Fruit fly (Drosophila melanogaster) whole organism, prepupa: Measurements from ENCODE around the gene CG6962.

ENCODE experiments used
- Blimp-1 ChIP-seq: fragments of 200-800 bp; sonication (Bioruptor generic); optimal IDR thresholded peaks from 3 replicates; lab custom pipeline; 2017; ENCODE audit warnings: missing biosample characterization, missing genetic modification characterization, mild to moderate bottlenecking, moderate library complexity, missing genetic modification reagents
- CG10631 ChIP-seq: fragments of 200-800 bp; sonication (Bioruptor generic); optimal IDR thresholded peaks from 2 replicates; lab custom pipeline; 2016; ENCODE audit warnings: missing biosample characterization, missing genetic modification characterization
- CG11294 ChIP-seq: fragments of 200-800 bp; sonication (Bioruptor generic); IDR thresholded peaks from 2 replicates; pipeline ENCODE4 v1.3.6; 2022; ENCODE audit warnings: missing biosample characterization, missing genetic modification characterization
- CG11762 ChIP-seq: fragments of 200-800 bp; sonication (Bioruptor generic); optimal IDR thresholded peaks from 3 replicates; lab custom pipeline; 2016; ENCODE audit warnings: missing biosample characterization, missing genetic modification characterization; ENCODE audit not compliant: insufficient read depth
- CG11902 ChIP-seq: fragments of 200-800 bp; sonication (Bioruptor generic); optimal IDR thresholded peaks from 3 replicates; lab custom pipeline; 2016; ENCODE audit warnings: missing biosample characterization, missing genetic modification characterization
- CG15336 ChIP-seq: fragments of 200-800 bp; sonication (Bioruptor generic); IDR thresholded peaks from 2 replicates; pipeline ENCODE4 v1.3.6; 2022; ENCODE audit warnings: missing biosample characterization, missing genetic modification characterization
- CG1621 ChIP-seq: fragments of 200-800 bp; sonication (Bioruptor generic); optimal IDR thresholded peaks from 3 replicates; lab custom pipeline; 2018; ENCODE audit warnings: missing biosample characterization, mild to moderate bottlenecking, missing genetic modification characterization
- CG16779 ChIP-seq: fragments of 200-800 bp; sonication (Bioruptor generic); optimal IDR thresholded peaks from 3 replicates; lab custom pipeline; 2017; ENCODE audit warnings: missing biosample characterization, mild to moderate bottlenecking, missing genetic modification characterization
- CG31627 ChIP-seq: fragments of 200-800 bp; sonication (Bioruptor generic); optimal IDR thresholded peaks from 3 replicates; lab custom pipeline; 2016; ENCODE audit warnings: missing biosample characterization, missing genetic modification characterization
- CG32006 ChIP-seq: fragments of 200-800 bp; sonication (Bioruptor generic); optimal IDR thresholded peaks from 3 replicates; lab custom pipeline; 2017; ENCODE audit warnings: missing biosample characterization, mild to moderate bottlenecking, missing genetic modification characterization
- CG34406 ChIP-seq: fragments of 200-800 bp; sonication (Bioruptor generic); optimal IDR thresholded peaks from 3 replicates; lab custom pipeline; 2016; ENCODE audit warnings: missing biosample characterization, missing genetic modification characterization
- CG4318 ChIP-seq: fragments of 200-800 bp; sonication (Bioruptor generic); optimal IDR thresholded peaks from 3 replicates; lab custom pipeline; 2017; ENCODE audit warnings: missing biosample characterization, mild to moderate bottlenecking, missing genetic modification characterization
- CG6163 ChIP-seq: fragments of 200-800 bp; sonication (Bioruptor generic); IDR thresholded peaks from 3 replicates; pipeline ENCODE4 v1.3.6; 2022; ENCODE audit warnings: missing biosample characterization, missing genetic modification characterization
- CG6792 ChIP-seq: fragments of 200-800 bp; sonication (Bioruptor generic); optimal IDR thresholded peaks from 3 replicates; lab custom pipeline; 2016; ENCODE audit warnings: missing biosample characterization, missing genetic modification characterization
- CG6808 ChIP-seq: fragments of 200-800 bp; sonication (Bioruptor generic); optimal IDR thresholded peaks from 3 replicates; lab custom pipeline; 2017; ENCODE audit warnings: missing biosample characterization, missing genetic modification characterization, mild to moderate bottlenecking, moderate library complexity, missing genetic modification reagents
- CG7368 ChIP-seq: fragments of 200-800 bp; sonication (Bioruptor generic); optimal IDR thresholded peaks from 3 replicates; lab custom pipeline; 2016; ENCODE audit warnings: missing biosample characterization, missing genetic modification characterization
- CG8119 ChIP-seq: fragments of 200-800 bp; sonication (Bioruptor generic); IDR thresholded peaks from 3 replicates; pipeline ENCODE4 v1.3.6; 2022; ENCODE audit warnings: missing biosample characterization, missing genetic modification characterization
- CG8319 ChIP-seq: fragments of 200-800 bp; sonication (Bioruptor generic); optimal IDR thresholded peaks from 3 replicates; lab custom pipeline; 2016; ENCODE audit warnings: missing biosample characterization, missing genetic modification characterization
- CG8632 ChIP-seq: fragments of 200-800 bp; sonication (Bioruptor generic); optimal IDR thresholded peaks from 3 replicates; lab custom pipeline; 2016; ENCODE audit warnings: missing biosample characterization, missing genetic modification characterization
- CG9139 ChIP-seq: fragments of 200-800 bp; sonication (Bioruptor generic); optimal IDR thresholded peaks from 3 replicates; lab custom pipeline; 2017; ENCODE audit warnings: missing biosample characterization, mild to moderate bottlenecking, missing genetic modification characterization
- Eip78C ChIP-seq: fragments of 200-800 bp; sonication (Bioruptor generic); peaks from one replicate; lab custom pipeline; 2016; ENCODE audit warnings: missing biosample characterization, missing genetic modification characterization
- Ets21C ChIP-seq: fragments of 200-800 bp; sonication (Bioruptor generic); optimal IDR thresholded peaks from 3 replicates; lab custom pipeline; 2016; ENCODE audit warnings: missing biosample characterization, missing genetic modification characterization
- Ets96B ChIP-seq: fragments of 200-800 bp; optimal IDR thresholded peaks from 2 replicates; lab custom pipeline; 2019; ENCODE audit warnings: missing biosample characterization, mild to moderate bottlenecking, missing genetic modification characterization, moderate library complexity
- Gug ChIP-seq: fragments of 200-800 bp; sonication (Bioruptor generic); IDR thresholded peaks from 2 replicates; pipeline ENCODE4 v1.3.6; 2022; ENCODE audit warnings: missing biosample characterization, missing genetic modification characterization
- Hr38 ChIP-seq: sonication (Bioruptor generic); optimal IDR thresholded peaks from 2 replicates; lab custom pipeline; 2016; ENCODE audit warnings: missing biosample characterization, missing genetic modification characterization
- Hr39 ChIP-seq: fragments of 200-800 bp; sonication (Bioruptor generic); optimal IDR thresholded peaks from 2 replicates; lab custom pipeline; 2016; ENCODE audit warnings: missing biosample characterization, missing genetic modification characterization
- Hr4 ChIP-seq: fragments of 200-800 bp; sonication (Bioruptor generic); optimal IDR thresholded peaks from 3 replicates; lab custom pipeline; 2016; ENCODE audit warnings: missing biosample characterization, missing genetic modification characterization
- Met ChIP-seq: fragments of 200-800 bp; sonication (Bioruptor generic); optimal IDR thresholded peaks from 3 replicates; lab custom pipeline; 2016; ENCODE audit warnings: missing biosample characterization, missing genetic modification characterization
- Smox ChIP-seq: fragments of 200-800 bp; sonication (Bioruptor generic); optimal IDR thresholded peaks from 3 replicates; lab custom pipeline; 2016; ENCODE audit warnings: missing biosample characterization, missing genetic modification characterization
- Sox102F ChIP-seq: fragments of 200-800 bp; sonication (Bioruptor generic); optimal IDR thresholded peaks from 2 replicates; lab custom pipeline; 2016; ENCODE audit warnings: missing biosample characterization, mild to moderate bottlenecking, missing genetic modification characterization
- Sox15 ChIP-seq: fragments of 200-800 bp; sonication (Bioruptor generic); optimal IDR thresholded peaks from 3 replicates; lab custom pipeline; 2016; ENCODE audit warnings: missing biosample characterization, missing genetic modification characterization
- acj6 ChIP-seq: fragments of 200-800 bp; sonication (Bioruptor generic); optimal IDR thresholded peaks from 3 replicates; lab custom pipeline; 2016; ENCODE audit warnings: missing biosample characterization, missing genetic modification characterization
- cyc ChIP-seq: fragments of 200-800 bp; sonication (Bioruptor generic); optimal IDR thresholded peaks from 3 replicates; lab custom pipeline; 2016; ENCODE audit warnings: missing biosample characterization, missing genetic modification characterization
- dsx ChIP-seq: fragments of 200-800 bp; optimal IDR thresholded peaks from 3 replicates; lab custom pipeline; 2019; ENCODE audit warnings: missing biosample characterization, mild to moderate bottlenecking, missing genetic modification characterization, moderate library complexity; ENCODE audit not compliant: poor library complexity, severe bottlenecking
- eg ChIP-seq: fragments of 200-800 bp; sonication (Bioruptor generic); IDR thresholded peaks from 3 replicates; pipeline ENCODE4 v1.3.6; 2022; ENCODE audit warnings: missing biosample characterization, missing genetic modification characterization
- fd59A ChIP-seq: fragments of 200-800 bp; sonication (Bioruptor generic); optimal IDR thresholded peaks from 2 replicates; lab custom pipeline; 2017; ENCODE audit warnings: missing biosample characterization, mild to moderate bottlenecking, missing genetic modification characterization, missing genetic modification reagents
- fd85E ChIP-seq: fragments of 200-800 bp; sonication (Bioruptor generic); optimal IDR thresholded peaks from 3 replicates; lab custom pipeline; 2016; ENCODE audit warnings: missing biosample characterization, missing genetic modification characterization
- fkh ChIP-seq: fragments of 200-800 bp; sonication (Bioruptor generic); optimal IDR thresholded peaks from 3 replicates; lab custom pipeline; 2017; ENCODE audit warnings: missing biosample characterization, mild to moderate bottlenecking, missing genetic modification characterization, moderate library complexity
- lz ChIP-seq: fragments of 200-800 bp; sonication (Bioruptor generic); optimal IDR thresholded peaks from 3 replicates; lab custom pipeline; 2016; ENCODE audit warnings: missing biosample characterization, missing genetic modification characterization
- net ChIP-seq: fragments of 200-800 bp; sonication (Bioruptor generic); optimal IDR thresholded peaks from 3 replicates; lab custom pipeline; 2016; ENCODE audit warnings: missing biosample characterization, missing genetic modification characterization
- salr ChIP-seq, 2 experiments: fragments of 200-800 bp; sonication (Bioruptor generic); optimal IDR thresholded peaks; 3 replicates each; lab custom pipeline; 2016 to 2018; ENCODE audit warnings: missing biosample characterization in 2 of 2, missing genetic modification characterization in 2 of 2, mild to moderate bottlenecking in 1 of 2
- spab ChIP-seq: fragments of 200-800 bp; sonication (Bioruptor generic); optimal IDR thresholded peaks from 2 replicates; lab custom pipeline; 2017; ENCODE audit warnings: missing biosample characterization, mild to moderate bottlenecking, missing genetic modification characterization, missing genetic modification reagents
- ss ChIP-seq, 2 experiments: fragments of 200-800 bp; sonication (Bioruptor generic); optimal IDR thresholded peaks; 2 replicates in 1 of 2; 3 replicates in 1 of 2; lab custom pipeline; 2017 to 2018; ENCODE audit warnings: mild to moderate bottlenecking in 2 of 2, missing biosample characterization in 2 of 2, missing genetic modification characterization in 2 of 2, moderate library complexity in 1 of 2
- svp ChIP-seq: fragments of 200-800 bp; sonication (Bioruptor generic); peaks from one replicate; lab custom pipeline; 2016; ENCODE audit warnings: missing biosample characterization, missing genetic modification characterization
- topi ChIP-seq: fragments of 200-800 bp; sonication (Bioruptor generic); optimal IDR thresholded peaks from 3 replicates; lab custom pipeline; 2016; ENCODE audit warnings: missing biosample characterization, missing genetic modification characterization

Gene CG6962

dm6 chr3R:11888038-11888567, 5.8 kb upstream of the CG6962 start:
- peak; percentile 54 for TF ChIP-seq Sox102F (GFP tag; lab: Kevin White, UChicago)
- TF ChIP-seq fd85E (GFP tag; lab: Kevin White, UChicago): no peak
- peak in 1 of 2 experiments; percentile 79 for TF ChIP-seq ss (GFP tag; optimal IDR thresholded peaks at IDR 0.05; lab: Kevin White, UChicago)
- TF ChIP-seq dsx: peak; percentile 92
- no peak for TF ChIP-seq fd59A (GFP tag; lab: Kevin White, UChicago)
- peak; percentile 29; the same call in 1 of the 2 replicates for TF ChIP-seq CG15336 (GFP tag; lab: Robert Waterston, UW)
- no peak for TF ChIP-seq CG11294 (GFP tag; lab: Robert Waterston, UW)
- TF ChIP-seq salr (GFP tag; optimal IDR thresholded peaks at IDR 0.05; lab: Kevin White, UChicago): peak in 1 of 2 experiments; percentile 24
- peak; percentile 30 for TF ChIP-seq CG11762
- peak; percentile 61 for TF ChIP-seq CG31627
- TF ChIP-seq CG32006 (GFP tag; lab: Kevin White, UChicago): no peak
- peak; percentile 80 for TF ChIP-seq Eip78C (GFP tag; lab: Kevin White, UChicago)
- peak; percentile 51; the same call in 1 of the 3 replicates for TF ChIP-seq CG8119
- 0 out of 2 replicates have a peak, but pooled peaks have one; percentile 25 for TF ChIP-seq Gug (GFP tag; lab: Robert Waterston, UW)
- TF ChIP-seq CG6792: peak; percentile 24
- TF ChIP-seq CG11902 (GFP tag; lab: Kevin White, UChicago): peak; percentile 79
- TF ChIP-seq CG8319 (GFP tag; lab: Kevin White, UChicago): no peak
- peak; percentile 63 for TF ChIP-seq eg (GFP tag; lab: Robert Waterston, UW)
- no peak for TF ChIP-seq CG16779 (tag; lab: Kevin White, UChicago)
- no peak for TF ChIP-seq spab (GFP tag; lab: Kevin White, UChicago)
- no peak for TF ChIP-seq Hr38
- peak; percentile 42 for TF ChIP-seq Hr39 (GFP tag; lab: Kevin White, UChicago)
- peak; percentile 19 for TF ChIP-seq Ets21C (GFP tag; lab: Kevin White, UChicago)
- TF ChIP-seq svp (GFP tag; lab: Kevin White, UChicago): peak; percentile 68
- TF ChIP-seq CG6163: peak; percentile 67
- peak; percentile 3 for TF ChIP-seq CG8632 (GFP tag; lab: Kevin White, UChicago)
- peak; percentile 67 for TF ChIP-seq cyc (GFP tag; lab: Kevin White, UChicago)
- peak; percentile 42 for TF ChIP-seq CG7368 (GFP tag; lab: Kevin White, UChicago)
- TF ChIP-seq CG4318 (GFP tag; lab: Kevin White, UChicago): no peak
- TF ChIP-seq Hr4 (GFP tag; lab: Kevin White, UChicago): peak; percentile 67
- peak; percentile 49 for TF ChIP-seq CG10631 (GFP tag; lab: Kevin White, UChicago)
- TF ChIP-seq lz (GFP tag; lab: Kevin White, UChicago): peak; percentile 68
- TF ChIP-seq topi (GFP tag; lab: Kevin White, UChicago): peak; percentile 71
- TF ChIP-seq Met (GFP tag; lab: Kevin White, UChicago): peak; percentile 73
- no peak for TF ChIP-seq CG6808 (GFP tag; lab: Kevin White, UChicago)
- TF ChIP-seq Smox (GFP tag; lab: Kevin White, UChicago): peak; percentile 59

dm6 chr3R:11887114-11888037, 5.0 kb upstream of the CG6962 start, which contains the start of gene mthl5:
Gene mthl5, minus strand, starts transcription at chr3R:11887168.
- peak; percentile 95 for TF ChIP-seq Hr4 (GFP tag; lab: Kevin White, UChicago)
- peak; percentile 96 for TF ChIP-seq Ets96B (tag; lab: Kevin White, UChicago)
- peak; percentile 78 for TF ChIP-seq Blimp-1 (GFP tag; lab: Kevin White, UChicago)
- TF ChIP-seq Eip78C (GFP tag; lab: Kevin White, UChicago): peak; percentile 99
- no peak for TF ChIP-seq fkh
- peak; percentile 91 for TF ChIP-seq net (GFP tag; lab: Kevin White, UChicago)
- TF ChIP-seq CG6808 (GFP tag; lab: Kevin White, UChicago): peak; percentile 92
- peak; percentile 97 for TF ChIP-seq Hr39 (GFP tag; lab: Kevin White, UChicago)
- peak; percentile 95 for TF ChIP-seq cyc (GFP tag; lab: Kevin White, UChicago)
- peak; percentile 95 for TF ChIP-seq acj6
- peak; percentile 93 for TF ChIP-seq dsx
- TF ChIP-seq eg (GFP tag; lab: Robert Waterston, UW): peak; percentile 84
- TF ChIP-seq CG34406: peak; percentile 95
- peak; percentile 90 for TF ChIP-seq CG1621 (tag; lab: Kevin White, UChicago)
- TF ChIP-seq CG11902 (GFP tag; lab: Kevin White, UChicago): peak; percentile 95
- peak; percentile 86 for TF ChIP-seq CG7368 (GFP tag; lab: Kevin White, UChicago)
- peak; percentile 99 for TF ChIP-seq svp (GFP tag; lab: Kevin White, UChicago)
- TF ChIP-seq fd85E (GFP tag; lab: Kevin White, UChicago): peak; percentile 87
- TF ChIP-seq Sox15 (GFP tag; lab: Kevin White, UChicago): peak; percentile 96
- TF ChIP-seq CG8119: peak; percentile 93
- TF ChIP-seq CG31627: peak; percentile 97
- TF ChIP-seq ss (GFP tag; optimal IDR thresholded peaks at IDR 0.05; lab: Kevin White, UChicago): peak; percentile 82 to 83
- TF ChIP-seq fd59A (GFP tag; lab: Kevin White, UChicago): peak; percentile 94
- TF ChIP-seq CG10631 (GFP tag; lab: Kevin White, UChicago): peak; percentile 95
- peak; percentile 77 for TF ChIP-seq CG11294 (GFP tag; lab: Robert Waterston, UW)
- TF ChIP-seq CG9139 (GFP tag; lab: Kevin White, UChicago): peak; percentile 86
